Fruit fly (Drosophila melanogaster): Measurements from ENCODE around the gene mRpL47.
A peak's percentile ranks its signal among the peaks of the same experiment; 100 is the strongest.

mRpL47 gene

DNA sequence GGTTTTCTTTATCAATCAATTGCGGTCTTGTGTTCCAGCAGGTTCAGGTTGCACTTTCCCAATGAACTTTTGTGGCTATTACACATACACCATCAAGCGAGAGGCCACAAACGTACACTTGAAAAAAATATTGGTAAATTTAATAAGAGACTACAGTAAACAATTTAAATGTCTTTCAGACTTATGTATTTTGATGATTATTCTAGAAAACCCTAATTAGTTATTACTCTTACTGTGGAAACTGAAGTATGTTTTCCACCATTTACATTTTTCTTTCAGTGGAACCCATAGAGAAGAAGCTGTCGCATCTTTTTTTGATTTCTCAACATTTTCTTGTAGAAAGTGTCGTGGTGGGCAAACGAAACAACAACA is 18.4 kb upstream of the mRpL47 start (continued):
- TF ChIP-seq CG7839 (tag; optimal IDR thresholded peaks at IDR 0.05) = peak; percentile 95
- TF ChIP-seq cas (GFP tag; IDR thresholded peaks at IDR 0.05) = 0 out of 2 replicates have a peak, but pooled peaks have one; percentile 35
- no peak for TF ChIP-seq Dp (GFP tag; optimal IDR thresholded peaks at IDR 0.05)
- peak; percentile 78 for TF ChIP-seq gsb (GFP tag; IDR thresholded peaks at IDR 0.05)
- TF ChIP-seq PHDP (tag; optimal IDR thresholded peaks at IDR 0.05) = peak; percentile 96
- peak; percentile 71 for TF ChIP-seq Hand (GFP tag; optimal IDR thresholded peaks at IDR 0.05)
- peak; percentile 80 for TF ChIP-seq CG30431 (GFP tag; optimal IDR thresholded peaks at IDR 0.05)
- TF ChIP-seq CG5245 (GFP tag; optimal IDR thresholded peaks at IDR 0.05) = peak; percentile 92
- peak; percentile 92 for TF ChIP-seq CG1024 (GFP tag; IDR thresholded peaks at IDR 0.05)
- no peak for TF ChIP-seq corto (GFP tag; optimal IDR thresholded peaks at IDR 0.05)
- TF ChIP-seq CG11560 (tag; IDR thresholded peaks at IDR 0.05) = no peak
- TF ChIP-seq otp (GFP tag; IDR thresholded peaks at IDR 0.05) = peak; percentile 89
- TF ChIP-seq emc (GFP tag; optimal IDR thresholded peaks at IDR 0.05) = peak; percentile 86
- TF ChIP-seq CG4424 (GFP tag; optimal IDR thresholded peaks at IDR 0.05) = peak; percentile 95
- peak; percentile 88 for TF ChIP-seq row (GFP tag; IDR thresholded peaks at IDR 0.05)
- peak; percentile 84 for TF ChIP-seq CG14050 (GFP tag; IDR thresholded peaks at IDR 0.05)
- peak; percentile 93 for TF ChIP-seq ranshi (GFP tag; IDR thresholded peaks at IDR 0.05)
- peak; percentile 86 for TF ChIP-seq CG31388 (GFP tag; optimal IDR thresholded peaks at IDR 0.05)
- peak; percentile 50 for TF ChIP-seq CG15514 (GFP tag; optimal IDR thresholded peaks at IDR 0.05)
- TF ChIP-seq CG9817 (tag; optimal IDR thresholded peaks at IDR 0.05) = peak; percentile 91
- TF ChIP-seq CG6765 (GFP tag; optimal IDR thresholded peaks at IDR 0.05) = peak; percentile 55
- TF ChIP-seq Dbx (GFP tag; IDR thresholded peaks at IDR 0.05) = peak; percentile 78
- peak; percentile 98 for TF ChIP-seq Med (GFP tag)
- TF ChIP-seq CG14441 (GFP tag; IDR thresholded peaks at IDR 0.05) = peak; percentile 91
- TF ChIP-seq TFAM (GFP tag; optimal IDR thresholded peaks at IDR 0.05) = peak; percentile 65
- TF ChIP-seq exex (tag; optimal IDR thresholded peaks at IDR 0.05) = no peak
- TF ChIP-seq dysf (GFP tag; IDR thresholded peaks at IDR 0.05) = peak; percentile 91
- no peak for TF ChIP-seq Abd-B (GFP tag; optimal IDR thresholded peaks at IDR 0.05)
- TF ChIP-seq BtbVII (GFP tag; optimal IDR thresholded peaks at IDR 0.05) = peak; percentile 85
- no peak for TF ChIP-seq CG9215 (GFP tag; IDR thresholded peaks at IDR 0.05)
- TF ChIP-seq Eip74EF (GFP tag; optimal IDR thresholded peaks at IDR 0.05) = peak in 1 of 2 experiments; percentile 95
- peak; percentile 79 for TF ChIP-seq en (GFP tag; optimal IDR thresholded peaks at IDR 0.05)
- peak; percentile 91 for TF ChIP-seq CG1602 (GFP tag; optimal IDR thresholded peaks at IDR 0.05)
- peak; percentile 88 for TF ChIP-seq Mad (GFP tag; optimal IDR thresholded peaks at IDR 0.05)
- peak; percentile 76 for TF ChIP-seq CG12769 (tag; optimal IDR thresholded peaks at IDR 0.05)
- TF ChIP-seq Six4 (GFP tag; optimal IDR thresholded peaks at IDR 0.05) = peak; percentile 91
- TF ChIP-seq CG31365 (tag; optimal IDR thresholded peaks at IDR 0.05) = peak; percentile 57
- peak; percentile 93 for TF ChIP-seq CG6254 (GFP tag; optimal IDR thresholded peaks at IDR 0.05)
- peak; percentile 87; the same call in 1 of the 2 replicates for TF ChIP-seq Rfx (GFP tag; IDR thresholded peaks at IDR 0.05)
- TF ChIP-seq psq (GFP tag; optimal IDR thresholded peaks at IDR 0.05) = peak; percentile 72
- TF ChIP-seq CG8388 (GFP tag; optimal IDR thresholded peaks at IDR 0.05) = peak; percentile 96
- peak; percentile 85 for TF ChIP-seq CG9727 (GFP tag; optimal IDR thresholded peaks at IDR 0.05)
- peak; percentile 94 for TF ChIP-seq tap (tag; optimal IDR thresholded peaks at IDR 0.05)
- peak; percentile 83 for TF ChIP-seq pho (GFP tag; optimal IDR thresholded peaks at IDR 0.05)
- peak; percentile 91 for TF ChIP-seq sim (GFP tag; IDR thresholded peaks at IDR 0.05)
- peak; percentile 87 for TF ChIP-seq mam (GFP tag; optimal IDR thresholded peaks at IDR 0.05)
- TF ChIP-seq pum (GFP tag; optimal IDR thresholded peaks at IDR 0.05) = peak; percentile 94
- no peak; the same call in 1 of the 2 replicates for TF ChIP-seq CG3847 (GFP tag; IDR thresholded peaks at IDR 0.05)
- peak; percentile 83 for TF ChIP-seq twi (tag; optimal IDR thresholded peaks at IDR 0.05)
- TF ChIP-seq z (GFP tag; IDR thresholded peaks at IDR 0.05) = 0 out of 3 replicates have a peak, but pooled peaks have one; percentile 19
- peak; percentile 81 for TF ChIP-seq jumu (GFP tag; optimal IDR thresholded peaks at IDR 0.05)
- peak; percentile 81 for TF ChIP-seq aop (GFP tag; IDR thresholded peaks at IDR 0.05)
